Fruit fly (Drosophila melanogaster): Measurements from ENCODE around the gene rudhira.

The rudhira gene

dm6 chrX:11793434-11793833 lies 23.3 kb upstream of the rudhira start:
- TF ChIP-seq CG11294 (GFP tag; IDR thresholded peaks at IDR 0.05) (no peak), CG3919 (GFP tag; optimal IDR thresholded peaks at IDR 0.05) (no peak), fd85E (GFP tag; optimal IDR thresholded peaks at IDR 0.05) (no peak)

DNA sequence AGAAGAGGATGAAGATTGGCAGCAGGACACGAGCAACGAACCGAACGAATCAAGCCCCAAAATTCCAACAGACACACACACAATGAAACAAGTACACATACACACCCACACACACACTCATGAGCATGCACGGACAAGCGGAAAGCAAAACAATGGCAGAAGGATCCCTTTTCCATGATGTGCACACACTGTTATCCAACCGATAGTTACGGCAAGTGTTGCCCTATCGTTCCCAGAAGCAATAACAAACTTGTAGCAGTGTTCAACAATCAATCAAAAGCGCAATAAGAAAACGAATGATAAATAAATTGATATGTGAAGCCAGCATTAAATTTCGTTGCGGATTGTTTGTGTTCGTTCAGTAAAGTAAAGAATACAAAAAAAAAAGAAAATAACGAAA lies 19.8 kb upstream of the rudhira start:
- no peak for TF ChIP-seq Gug (GFP tag; IDR thresholded peaks at IDR 0.05)
- TF ChIP-seq fkh (GFP tag; optimal IDR thresholded peaks at IDR 0.05), result no peak
- no peak for TF ChIP-seq Hr4 (GFP tag; optimal IDR thresholded peaks at IDR 0.05)
- TF ChIP-seq cyc (GFP tag; optimal IDR thresholded peaks at IDR 0.05), result no peak
- TF ChIP-seq Blimp-1 (GFP tag; optimal IDR thresholded peaks at IDR 0.05), result no peak

DNA sequence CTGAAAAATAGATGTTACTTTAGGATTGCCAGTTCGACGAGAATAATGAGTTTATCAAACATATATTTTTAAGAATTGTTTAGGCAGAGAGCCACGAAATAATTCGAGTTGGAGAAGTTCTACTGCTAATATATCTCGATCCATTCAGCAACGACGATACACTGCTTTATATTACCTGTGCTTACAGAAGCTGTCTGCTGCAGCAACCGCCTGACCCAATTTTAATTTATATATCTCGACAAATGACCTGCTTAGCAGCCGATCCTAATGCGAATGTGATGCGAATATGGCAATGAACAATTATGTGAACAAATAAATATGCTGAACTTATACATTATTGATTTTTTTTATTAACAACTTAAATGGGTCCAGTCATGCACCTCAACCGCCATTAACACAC lies 18.2 kb upstream of the rudhira start:
- TF ChIP-seq salr (GFP tag; optimal IDR thresholded peaks at IDR 0.05), result no peak
- no peak for TF ChIP-seq Sox14 (GFP tag; optimal IDR thresholded peaks at IDR 0.05)
- TF ChIP-seq CG9139 (GFP tag; optimal IDR thresholded peaks at IDR 0.05), result no peak
- TF ChIP-seq Eip93F (GFP tag; optimal IDR thresholded peaks at IDR 0.05), result no peak
- TF ChIP-seq topi (GFP tag; optimal IDR thresholded peaks at IDR 0.05), result no peak
- TF ChIP-seq CG6163 (GFP tag; IDR thresholded peaks at IDR 0.05), result no peak
- TF ChIP-seq Lpt (GFP tag; optimal IDR thresholded peaks at IDR 0.05), result no peak
- TF ChIP-seq CG1621 (tag; optimal IDR thresholded peaks at IDR 0.05), result no peak
- TF ChIP-seq acj6 (GFP tag; optimal IDR thresholded peaks at IDR 0.05), result no peak
- no peak for TF ChIP-seq Blimp-1 (GFP tag; optimal IDR thresholded peaks at IDR 0.05)
- no peak for TF ChIP-seq CG7368 (GFP tag; optimal IDR thresholded peaks at IDR 0.05)
- no peak for TF ChIP-seq eg (GFP tag; IDR thresholded peaks at IDR 0.05)
- TF ChIP-seq fkh (GFP tag; optimal IDR thresholded peaks at IDR 0.05), result no peak
- TF ChIP-seq CG32006 (GFP tag; optimal IDR thresholded peaks at IDR 0.05), result no peak
- TF ChIP-seq CG8632 (GFP tag; optimal IDR thresholded peaks at IDR 0.05), result no peak
- TF ChIP-seq CG8319 (GFP tag; optimal IDR thresholded peaks at IDR 0.05), result no peak
- no peak for TF ChIP-seq CG6792 (GFP tag; optimal IDR thresholded peaks at IDR 0.05)
- no peak for TF ChIP-seq CG6854 (GFP tag; optimal IDR thresholded peaks at IDR 0.05)

- no peak for TF ChIP-seq fd59A (GFP tag; optimal IDR thresholded peaks at IDR 0.05)
- no peak for TF ChIP-seq CG11902 (GFP tag; optimal IDR thresholded peaks at IDR 0.05)
- no peak for TF ChIP-seq Sox14 (GFP tag; optimal IDR thresholded peaks at IDR 0.05)
- no peak for TF ChIP-seq Eip78C (GFP tag)
- no peak for TF ChIP-seq CG6163 (GFP tag; IDR thresholded peaks at IDR 0.05)
- TF ChIP-seq CG34406 (GFP tag; optimal IDR thresholded peaks at IDR 0.05), result no peak
- TF ChIP-seq lz (GFP tag; optimal IDR thresholded peaks at IDR 0.05), result no peak
- TF ChIP-seq CG3032 (tag; optimal IDR thresholded peaks at IDR 0.05), result no peak
- TF ChIP-seq Sox102F (GFP tag; optimal IDR thresholded peaks at IDR 0.05), result no peak
- no peak for TF ChIP-seq Eip93F (GFP tag; optimal IDR thresholded peaks at IDR 0.05)
- no peak for TF ChIP-seq ss (GFP tag; optimal IDR thresholded peaks at IDR 0.05)
- TF ChIP-seq Hr39 (GFP tag; optimal IDR thresholded peaks at IDR 0.05), result no peak
- no peak for TF ChIP-seq Sox15 (GFP tag; optimal IDR thresholded peaks at IDR 0.05)
- TF ChIP-seq Hr4 (GFP tag; optimal IDR thresholded peaks at IDR 0.05), result no peak
- no peak for TF ChIP-seq CG1621 (tag; optimal IDR thresholded peaks at IDR 0.05)
- no peak for TF ChIP-seq acj6 (GFP tag; optimal IDR thresholded peaks at IDR 0.05)
Measured at dm6 chrX:11799931-11800330, 16.8 kb upstream of the rudhira start.

dm6 chrX:11805066-11805766 lies 11.5 kb upstream of the rudhira start:
- TF ChIP-seq Lpt (GFP tag; optimal IDR thresholded peaks at IDR 0.05) (no peak), Blimp-1 (GFP tag; optimal IDR thresholded peaks at IDR 0.05) (peak; percentile 28), Sox102F (GFP tag; optimal IDR thresholded peaks at IDR 0.05) (peak; percentile 4), fkh (GFP tag; optimal IDR thresholded peaks at IDR 0.05) (peak; percentile 33), Eip78C (GFP tag) (peak; percentile 70), CG32006 (GFP tag; optimal IDR thresholded peaks at IDR 0.05) (no peak), CG6854 (GFP tag; optimal IDR thresholded peaks at IDR 0.05) (peak; percentile 76), CG6276 (GFP tag; optimal IDR thresholded peaks at IDR 0.05) (peak; percentile 45), Hr4 (GFP tag; optimal IDR thresholded peaks at IDR 0.05) (no peak), Sox15 (GFP tag; optimal IDR thresholded peaks at IDR 0.05) (no peak), dsx (GFP tag; optimal IDR thresholded peaks at IDR 0.05; ENCODE audit: poor library complexity, severe bottlenecking) (peak; percentile 1), eg (GFP tag; IDR thresholded peaks at IDR 0.05) (peak; percentile 19; the same call in 1 of the 3 replicates), ss (GFP tag; optimal IDR thresholded peaks at IDR 0.05) (peak; percentile 18 to 42), Met (GFP tag; optimal IDR thresholded peaks at IDR 0.05) (peak; percentile 20), CG6808 (GFP tag; optimal IDR thresholded peaks at IDR 0.05) (peak; percentile 30), CG1621 (tag; optimal IDR thresholded peaks at IDR 0.05) (peak; percentile 38)

All from whole organism, prepupa.